Worm (Caenorhabditis elegans): ENCODE data around the gene nlp-59.

- TF ChIP-seq nhr-237 (tag; optimal IDR thresholded peaks at IDR 0.05) (no peak), ztf-11 (tag; optimal IDR thresholded peaks at IDR 0.05) (no peak), nhr-12 (tag; optimal IDR thresholded peaks at IDR 0.05) (no peak), sptf-1 (tag; optimal IDR thresholded peaks at IDR 0.05) (no peak), lsy-2 (tag; optimal IDR thresholded peaks at IDR 0.05) (no peak), nhr-28 (tag; optimal IDR thresholded peaks at IDR 0.05) (no peak), elt-1 (tag; optimal IDR thresholded peaks at IDR 0.05; ENCODE audit: borderline replicate concordance, insufficient read depth) (no peak), nhr-76 (tag; optimal IDR thresholded peaks at IDR 0.05) (no peak), unc-62 (GFP tag; optimal IDR thresholded peaks at IDR 0.05) (no peak), mep-1 (tag; optimal IDR thresholded peaks at IDR 0.05) (no peak), ces-1 (GFP tag; optimal IDR thresholded peaks at IDR 0.05) (no peak), ham-2 (GFP tag; optimal IDR thresholded peaks at IDR 0.05) (no peak)
These were observed 41.5 kb downstream of the nlp-59 start for ce11 chrV:15012542-15013301.
